Fruit fly (Drosophila melanogaster) whole organism, embryonic: ENCODE data around the gene Gli.

Source experiments
- BEAF-32 ChIP-seq: fragments of 200-800 bp; sonication (Bioruptor generic); optimal IDR thresholded peaks from 3 replicates; lab custom pipeline; 2017; ENCODE audit warnings: missing biosample characterization, missing genetic modification characterization, mild to moderate bottlenecking, moderate library complexity, missing genetic modification reagents
- Bdp1 ChIP-seq: fragments of 200-800 bp; sonication (Bioruptor generic); optimal IDR thresholded peaks from 3 replicates; lab custom pipeline; 2016; ENCODE audit warnings: missing biosample characterization, missing genetic modification characterization
- CG10979 ChIP-seq: fragments of 200-800 bp; sonication (Bioruptor generic); optimal IDR thresholded peaks from 2 replicates; lab custom pipeline; 2018; ENCODE audit warnings: missing biosample characterization, mild to moderate bottlenecking, missing genetic modification characterization, moderate library complexity
- CG11504 ChIP-seq: fragments of 200-800 bp; sonication (Bioruptor generic); optimal IDR thresholded peaks from 3 replicates; lab custom pipeline; 2019; ENCODE audit warnings: missing biosample characterization, mild to moderate bottlenecking, missing genetic modification characterization, moderate library complexity
- CG11560 ChIP-seq: fragments of 200-800 bp; sonication (Bioruptor generic); IDR thresholded peaks from 3 replicates; pipeline ENCODE4 v1.3.6; 2022; ENCODE audit warnings: missing biosample characterization, missing genetic modification characterization
- CG11695 ChIP-seq: fragments of 200-800 bp; sonication (Bioruptor generic); IDR thresholded peaks from 3 replicates; pipeline ENCODE4 v1.3.6; 2022; ENCODE audit warnings: missing biosample characterization, missing genetic modification characterization
- CG13287 ChIP-seq: fragments of 200-800 bp; sonication (Bioruptor generic); IDR thresholded peaks from 2 replicates; pipeline ENCODE4 v1.3.6; 2022; ENCODE audit warnings: missing biosample characterization, missing genetic modification characterization; ENCODE audit not compliant: partially characterized antibody
- CG13424 ChIP-seq: fragments of 200-800 bp; sonication (Bioruptor generic); optimal IDR thresholded peaks from 2 replicates; lab custom pipeline; 2019; ENCODE audit warnings: missing biosample characterization, mild to moderate bottlenecking, missing genetic modification characterization, moderate library complexity
- CG13775 ChIP-seq: fragments of 200-800 bp; sonication (Bioruptor generic); optimal IDR thresholded peaks from 3 replicates; lab custom pipeline; 2017; ENCODE audit warnings: missing biosample characterization, mild to moderate bottlenecking, missing genetic modification characterization
- CG14860 ChIP-seq: fragments of 200-800 bp; sonication (Bioruptor generic); IDR thresholded peaks from 3 replicates; pipeline ENCODE4 v1.3.6; 2022; ENCODE audit warnings: missing biosample characterization, missing genetic modification characterization; ENCODE audit not compliant: partially characterized antibody
- CG1603 ChIP-seq: fragments of 200-800 bp; sonication (Bioruptor generic); optimal IDR thresholded peaks from 2 replicates; lab custom pipeline; 2019; ENCODE audit warnings: missing biosample characterization, mild to moderate bottlenecking, missing genetic modification characterization, moderate library complexity
- CG1832 ChIP-seq: fragments of 200-800 bp; sonication (Bioruptor generic); optimal IDR thresholded peaks from 2 replicates; lab custom pipeline; 2017; ENCODE audit warnings: missing biosample characterization, mild to moderate bottlenecking, missing genetic modification characterization, inconsistent platforms
- CG31365 ChIP-seq: fragments of 200-800 bp; sonication (Bioruptor generic); optimal IDR thresholded peaks from 2 replicates; lab custom pipeline; 2018; ENCODE audit warnings: missing biosample characterization, mild to moderate bottlenecking, missing genetic modification characterization
- CG33213 ChIP-seq: fragments of 200-800 bp; sonication (Bioruptor generic); optimal IDR thresholded peaks from 3 replicates; lab custom pipeline; 2016; ENCODE audit warnings: missing biosample characterization, missing genetic modification characterization
- CG33557 ChIP-seq: fragments of 200-800 bp; sonication (Bioruptor generic); optimal IDR thresholded peaks from 2 replicates; lab custom pipeline; 2019; ENCODE audit warnings: missing biosample characterization, mild to moderate bottlenecking, missing genetic modification characterization, moderate library complexity
- CG6791 ChIP-seq: fragments of 200-800 bp; sonication (Bioruptor generic); IDR thresholded peaks from 3 replicates; pipeline ENCODE4 v1.3.6; 2022; ENCODE audit warnings: missing biosample characterization, missing genetic modification characterization; ENCODE audit not compliant: partially characterized antibody
- CG7963 ChIP-seq: fragments of 200-800 bp; sonication (Bioruptor generic); IDR thresholded peaks from 3 replicates; pipeline ENCODE4 v1.3.6; 2022; ENCODE audit warnings: missing biosample characterization, missing genetic modification characterization; ENCODE audit not compliant: partially characterized antibody
- CG8281 ChIP-seq: fragments of 200-800 bp; sonication (Bioruptor generic); optimal IDR thresholded peaks from 2 replicates; lab custom pipeline; 2018; ENCODE audit warnings: missing biosample characterization, mild to moderate bottlenecking, missing genetic modification characterization, moderate library complexity
- CG8388 ChIP-seq: fragments of 200-800 bp; sonication (Bioruptor generic); optimal IDR thresholded peaks from 2 replicates; lab custom pipeline; 2019; ENCODE audit warnings: missing biosample characterization, mild to moderate bottlenecking, missing genetic modification characterization, moderate library complexity
- Gug ChIP-seq: fragments of 200-800 bp; sonication (Bioruptor generic); IDR thresholded peaks from 4 replicates; pipeline ENCODE4 v1.3.6; 2022; ENCODE audit warnings: missing biosample characterization, missing genetic modification characterization
- HLH4C ChIP-seq: fragments of 200-800 bp; sonication (Bioruptor generic); IDR thresholded peaks from 3 replicates; pipeline ENCODE4 v1.3.6; 2022; ENCODE audit warnings: missing biosample characterization, missing genetic modification characterization; ENCODE audit not compliant: partially characterized antibody
- HLHmδ ChIP-seq: fragments of 200-800 bp; sonication (Bioruptor generic); optimal IDR thresholded peaks from 2 replicates; lab custom pipeline; 2018; ENCODE audit warnings: missing biosample characterization, mild to moderate bottlenecking, missing genetic modification characterization, moderate library complexity
- Med ChIP-seq: fragments of 200-800 bp; sonication (Bioruptor generic); peaks from one replicate; lab custom pipeline; 2016; ENCODE audit warnings: missing biosample characterization, missing genetic modification characterization, mild to moderate bottlenecking, inconsistent platforms, moderate library complexity
- Opbp ChIP-seq: fragments of 200-800 bp; sonication (Bioruptor generic); IDR thresholded peaks from 3 replicates; pipeline ENCODE4 v1.3.6; 2022; ENCODE audit warnings: missing biosample characterization, missing genetic modification characterization; ENCODE audit not compliant: partially characterized antibody
- Scr ChIP-seq: fragments of 200-800 bp; sonication (Bioruptor generic); IDR thresholded peaks from 2 replicates; pipeline ENCODE4 v1.3.6; 2022; ENCODE audit warnings: missing biosample characterization, missing genetic modification characterization; ENCODE audit not compliant: partially characterized antibody
- Sry-δ ChIP-seq: fragments of 200-800 bp; sonication (Bioruptor generic); optimal IDR thresholded peaks from 2 replicates; lab custom pipeline; 2016; ENCODE audit warnings: missing biosample characterization, missing genetic modification characterization
- amos ChIP-seq: fragments of 200-800 bp; sonication (Bioruptor generic); IDR thresholded peaks from 2 replicates; pipeline ENCODE4 v1.3.6; 2022; ENCODE audit warnings: missing biosample characterization, missing genetic modification characterization; ENCODE audit not compliant: partially characterized antibody
- ato ChIP-seq: fragments of 200-800 bp; sonication (Bioruptor generic); IDR thresholded peaks from 2 replicates; pipeline ENCODE4 v1.3.6; 2022; ENCODE audit warnings: missing biosample characterization, missing genetic modification characterization; ENCODE audit not compliant: partially characterized antibody
- bbx ChIP-seq: fragments of 200-800 bp; sonication (Bioruptor generic); IDR thresholded peaks from 2 replicates; pipeline ENCODE4 v1.3.6; 2022; ENCODE audit warnings: missing biosample characterization, missing genetic modification characterization; ENCODE audit not compliant: partially characterized antibody
- chinmo ChIP-seq: fragments of 200-800 bp; sonication (Bioruptor generic); IDR thresholded peaks from 4 replicates; pipeline ENCODE4 v1.3.6; 2022; ENCODE audit warnings: missing biosample characterization, missing genetic modification characterization; ENCODE audit not compliant: partially characterized antibody
- grn ChIP-seq: fragments of 200-800 bp; sonication (Bioruptor generic); optimal IDR thresholded peaks from 3 replicates; lab custom pipeline; 2017; ENCODE audit warnings: missing biosample characterization, missing genetic modification characterization
- hbn ChIP-seq: fragments of 200-800 bp; sonication (Bioruptor generic); IDR thresholded peaks from 2 replicates; pipeline ENCODE4 v1.3.6; 2022; ENCODE audit warnings: missing biosample characterization, missing genetic modification characterization; ENCODE audit not compliant: partially characterized antibody
- inv ChIP-seq: fragments of 200-800 bp; sonication (Bioruptor generic); IDR thresholded peaks from 2 replicates; pipeline ENCODE4 v1.3.6; 2022; ENCODE audit warnings: missing biosample characterization, missing genetic modification characterization; ENCODE audit not compliant: partially characterized antibody
- kah ChIP-seq: fragments of 200-800 bp; sonication (Bioruptor generic); optimal IDR thresholded peaks from 2 replicates; lab custom pipeline; 2018; ENCODE audit warnings: missing biosample characterization, mild to moderate bottlenecking, missing genetic modification characterization
- knrl ChIP-seq: fragments of 200-800 bp; sonication (Bioruptor generic); IDR thresholded peaks from 3 replicates; pipeline ENCODE4 v1.3.6; 2022; ENCODE audit warnings: missing biosample characterization, missing genetic modification characterization; ENCODE audit not compliant: partially characterized antibody
- mld ChIP-seq: fragments of 200-800 bp; sonication (Bioruptor generic); IDR thresholded peaks from 3 replicates; pipeline ENCODE4 v1.3.6; 2022; ENCODE audit warnings: missing biosample characterization, missing genetic modification characterization; ENCODE audit not compliant: partially characterized antibody
- nerfin-1 ChIP-seq: fragments of 200-800 bp; sonication (Bioruptor generic); optimal IDR thresholded peaks from 3 replicates; lab custom pipeline; 2019; ENCODE audit warnings: missing biosample characterization, mild to moderate bottlenecking, missing genetic modification characterization, moderate library complexity
- pum ChIP-seq: fragments of 200-800 bp; sonication (Bioruptor generic); optimal IDR thresholded peaks from 2 replicates; lab custom pipeline; 2016; ENCODE audit warnings: missing biosample characterization, missing genetic modification characterization
- pzg ChIP-seq: fragments of 200-800 bp; sonication (Bioruptor generic); optimal IDR thresholded peaks from 3 replicates; lab custom pipeline; 2018; ENCODE audit warnings: missing biosample characterization, mild to moderate bottlenecking, missing genetic modification characterization, moderate library complexity
- repo ChIP-seq: fragments of 200-800 bp; sonication (Bioruptor generic); optimal IDR thresholded peaks from 2 replicates; lab custom pipeline; 2016; ENCODE audit warnings: missing biosample characterization, missing genetic modification characterization
- scrt ChIP-seq: fragments of 200-800 bp; sonication (Bioruptor generic); optimal IDR thresholded peaks from 2 replicates; lab custom pipeline; 2018; ENCODE audit warnings: missing biosample characterization, mild to moderate bottlenecking, missing genetic modification characterization, moderate library complexity
- sim ChIP-seq: fragments of 200-800 bp; sonication (Bioruptor generic); IDR thresholded peaks from 2 replicates; pipeline ENCODE4 v1.3.6; 2022; ENCODE audit warnings: missing biosample characterization, missing genetic modification characterization
- stwl ChIP-seq: fragments of 200-800 bp; sonication (Bioruptor generic); optimal IDR thresholded peaks from 3 replicates; lab custom pipeline; 2018; ENCODE audit warnings: missing biosample characterization, mild to moderate bottlenecking, missing genetic modification characterization, moderate library complexity
- tna ChIP-seq: fragments of 200-800 bp; sonication (Bioruptor generic); IDR thresholded peaks from 2 replicates; pipeline ENCODE4 v1.3.6; 2022; ENCODE audit warnings: missing biosample characterization, missing genetic modification characterization; ENCODE audit not compliant: partially characterized antibody
- unc-4 ChIP-seq: fragments of 200-800 bp; sonication (Bioruptor generic); IDR thresholded peaks from 2 replicates; pipeline ENCODE4 v1.3.6; 2022; ENCODE audit warnings: missing biosample characterization, missing genetic modification characterization; ENCODE audit not compliant: partially characterized antibody
- zen2 ChIP-seq: fragments of 200-800 bp; sonication (Bioruptor generic); IDR thresholded peaks from 3 replicates; pipeline ENCODE4 v1.3.6; 2022; ENCODE audit warnings: missing biosample characterization, missing genetic modification characterization; ENCODE audit not compliant: partially characterized antibody

Gene Gli

dm6 chr2L:15768097-15768496 is 5.5 kb upstream of the Gli start, which contains the start of gene wek (continued):
- TF ChIP-seq CG7963: peak; percentile 85
- TF ChIP-seq Bdp1: no peak
- TF ChIP-seq CG33213 (GFP tag; lab: Kevin White, UChicago): no peak
- TF ChIP-seq repo (GFP tag; lab: Kevin White, UChicago): no peak
- TF ChIP-seq CG31365 (tag; lab: Kevin White, UChicago): no peak
- TF ChIP-seq CG33557: no peak
- peak; percentile 60; the same call in 2 of the 3 replicates for TF ChIP-seq knrl (GFP tag; lab: Robert Waterston, UW)
- peak; percentile 25 for TF ChIP-seq Med (GFP tag; lab: Kevin White, UChicago)
- no peak for TF ChIP-seq pum (GFP tag; lab: Kevin White, UChicago)
- TF ChIP-seq CG8388 (GFP tag; lab: Kevin White, UChicago): no peak
- TF ChIP-seq CG11560 (tag; lab: Robert Waterston, UW): no peak
- peak; percentile 64 for TF ChIP-seq BEAF-32
- no peak for TF ChIP-seq CG8281 (tag; lab: Kevin White, UChicago)
- no peak for TF ChIP-seq CG1832
- TF ChIP-seq scrt: peak; percentile 89
- TF ChIP-seq CG13424 (tag; lab: Kevin White, UChicago): no peak
- TF ChIP-seq Gug: no peak
- TF ChIP-seq pzg: peak; percentile 50
- TF ChIP-seq grn (GFP tag; lab: Kevin White, UChicago): peak; percentile 88
- TF ChIP-seq mld (GFP tag; lab: Robert Waterston, UW): peak; percentile 78
- no peak for TF ChIP-seq CG11504 (tag; lab: Kevin White, UChicago)
- TF ChIP-seq unc-4 (GFP tag; lab: Robert Waterston, UW): peak; percentile 73
- peak; percentile 84 for TF ChIP-seq CG13287 (GFP tag; lab: Robert Waterston, UW)
- peak; percentile 82 for TF ChIP-seq CG6791 (GFP tag; lab: Robert Waterston, UW)
- peak; percentile 76 for TF ChIP-seq bbx
- TF ChIP-seq stwl (tag; lab: Kevin White, UChicago): peak; percentile 61
- TF ChIP-seq HLHmδ: no peak
- peak; percentile 95 for TF ChIP-seq kah
- TF ChIP-seq ato (GFP tag; lab: Robert Waterston, UW): peak; percentile 68
- peak; percentile 69 for TF ChIP-seq hbn (GFP tag; lab: Robert Waterston, UW)
- peak; percentile 73 for TF ChIP-seq nerfin-1
- TF ChIP-seq Opbp (GFP tag; lab: Robert Waterston, UW): peak; percentile 70; the same call in 2 of the 3 replicates
- TF ChIP-seq CG1603 (tag; lab: Kevin White, UChicago): peak; percentile 44
- no peak for TF ChIP-seq CG11695 (GFP tag; lab: Robert Waterston, UW)
- TF ChIP-seq amos: peak; percentile 69
- TF ChIP-seq CG14860: peak; percentile 70
- TF ChIP-seq CG13775 (GFP tag; lab: Kevin White, UChicago): no peak
- TF ChIP-seq CG10979 (tag; lab: Kevin White, UChicago): no peak
- TF ChIP-seq zen2 (GFP tag; lab: Robert Waterston, UW): peak; percentile 79
- TF ChIP-seq Scr (GFP tag; lab: Robert Waterston, UW): peak; percentile 75
- TF ChIP-seq Sry-δ (GFP tag; lab: Kevin White, UChicago): peak; percentile 65
- TF ChIP-seq inv: peak; percentile 53
- TF ChIP-seq tna (GFP tag; lab: Robert Waterston, UW): peak; percentile 74
- TF ChIP-seq sim (GFP tag; lab: Robert Waterston, UW): no peak
- peak; percentile 84 for TF ChIP-seq HLH4C (GFP tag; lab: Robert Waterston, UW)
- TF ChIP-seq chinmo (GFP tag; lab: Robert Waterston, UW): peak; percentile 88; the same call in 3 of the 4 replicates
